Worm (Caenorhabditis elegans): ENCODE data around the gene C15H7.3.

Gene C15H7.3

DNA sequence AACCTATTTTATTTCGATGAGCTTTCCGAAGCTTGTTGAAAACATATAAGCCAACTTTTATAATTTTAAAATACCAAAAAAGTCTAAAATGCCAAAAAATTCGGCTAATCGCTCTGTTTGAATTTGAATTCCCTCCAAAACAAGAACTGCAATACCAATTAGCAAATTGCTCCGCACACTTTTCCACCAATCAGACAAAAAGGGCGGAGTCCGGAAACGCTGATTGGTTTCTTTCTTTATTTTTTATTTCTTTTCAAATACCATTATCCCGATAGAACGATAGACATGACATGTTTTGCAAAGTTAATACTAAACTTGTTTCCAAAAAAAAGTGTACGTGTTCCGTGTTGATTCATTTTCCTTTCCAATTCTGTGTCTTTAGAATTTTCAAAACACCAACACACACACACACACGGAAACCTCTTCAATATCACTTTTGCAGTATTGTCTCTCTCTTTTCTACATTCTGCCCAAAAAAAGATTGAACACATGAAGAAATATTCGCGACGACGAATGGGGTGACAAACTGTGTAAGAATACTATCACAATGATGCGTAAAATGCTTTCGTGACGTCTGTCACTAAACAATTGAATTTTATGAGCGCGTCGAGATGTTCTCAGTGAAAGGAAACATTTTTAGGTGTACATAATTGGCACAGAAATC, 34.0 kb downstream of the C15H7.3 start:
- TF ChIP-seq nhr-25 (tag; optimal IDR thresholded peaks at IDR 0.05) (peak; percentile 39), sem-4 (tag; optimal IDR thresholded peaks at IDR 0.05) (no peak), mdl-1 (tag; optimal IDR thresholded peaks at IDR 0.05) (no peak), fos-1 (tag; optimal IDR thresholded peaks at IDR 0.05) (peak; percentile 1), aly-2 (tag; optimal IDR thresholded peaks at IDR 0.05) (no peak), sma-9 (GFP tag; optimal IDR thresholded peaks at IDR 0.05) (peak; percentile 11), sma-9 (tag; optimal IDR thresholded peaks at IDR 0.05) (no peak)

DNA sequence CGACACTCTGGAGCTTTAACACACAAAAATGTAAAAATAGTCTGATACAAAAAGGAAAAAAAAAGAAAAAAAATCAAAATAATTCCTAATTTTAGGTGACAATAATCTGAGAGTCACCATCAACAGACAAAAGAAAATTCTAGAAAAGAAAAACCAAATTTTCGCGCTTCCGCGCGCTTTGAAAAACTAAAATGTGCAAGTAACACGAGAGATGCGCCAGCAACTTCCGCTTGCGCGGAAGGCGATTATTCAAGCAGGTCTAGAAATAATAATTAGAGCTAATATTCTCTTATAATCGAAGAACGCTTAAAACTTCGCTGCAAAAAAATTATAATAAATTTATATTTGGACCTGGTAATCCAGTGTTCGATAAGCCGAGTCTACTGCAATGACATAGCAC, 34.8 kb downstream of the C15H7.3 start:
- TF ChIP-seq dmd-4 (tag; optimal IDR thresholded peaks at IDR 0.05) (no peak), nhr-23 (tag; optimal IDR thresholded peaks at IDR 0.05) (no peak), unc-55 (GFP tag; optimal IDR thresholded peaks at IDR 0.05) (no peak), sma-9 (GFP tag; optimal IDR thresholded peaks at IDR 0.05) (no peak), sma-9 (tag; optimal IDR thresholded peaks at IDR 0.05) (no peak), crh-2 (tag; optimal IDR thresholded peaks at IDR 0.05) (no peak), unc-39 (tag; optimal IDR thresholded peaks at IDR 0.05) (no peak), ztf-1 (GFP tag; conservative IDR thresholded peaks at IDR 0.05) (no peak), nhr-10 (tag; optimal IDR thresholded peaks at IDR 0.05) (no peak), fos-1 (tag; optimal IDR thresholded peaks at IDR 0.05) (no peak), ceh-16 (tag; optimal IDR thresholded peaks at IDR 0.05) (no peak), elt-3 (tag; optimal IDR thresholded peaks at IDR 0.05) (no peak), ztf-11 (tag; optimal IDR thresholded peaks at IDR 0.05) (no peak), ztf-4 (tag; optimal IDR thresholded peaks at IDR 0.05) (no peak), lin-39 (tag; optimal IDR thresholded peaks at IDR 0.05) (no peak), ceh-82 (tag; optimal IDR thresholded peaks at IDR 0.05) (no peak)

DNA sequence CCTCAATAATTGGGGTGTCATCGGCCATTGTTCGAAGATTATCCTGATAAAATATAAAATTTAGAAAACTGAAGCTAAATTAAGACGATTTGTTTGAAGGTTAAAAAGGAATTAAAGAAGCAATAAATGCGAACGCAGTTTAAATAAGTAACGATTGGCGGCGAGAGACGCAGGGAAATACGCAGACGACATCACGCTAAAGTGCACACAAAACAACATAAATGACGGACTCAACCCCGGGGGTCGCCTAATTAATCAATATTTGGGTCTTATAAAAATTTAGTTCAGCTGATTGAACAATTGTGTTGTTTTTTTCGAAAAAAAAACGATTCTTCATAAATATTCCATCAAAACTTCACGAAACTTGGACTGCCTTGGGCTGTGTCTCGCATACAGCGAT, 35.3 kb downstream of the C15H7.3 start, which contains the start of gene hcp-3:
Gene hcp-3, minus strand, starts transcription at position 45 of the 400 bp plus-strand sequence.
- TF ChIP-seq zag-1 (tag; optimal IDR thresholded peaks at IDR 0.05) = no peak
- TF ChIP-seq ZK546.5 (tag; optimal IDR thresholded peaks at IDR 0.05) = no peak
- TF ChIP-seq ztf-1 (GFP tag; conservative IDR thresholded peaks at IDR 0.05) = no peak
- TF ChIP-seq nhr-12 (tag; optimal IDR thresholded peaks at IDR 0.05) = no peak
- no peak for TF ChIP-seq R02D3.7 (tag; optimal IDR thresholded peaks at IDR 0.05)
- TF ChIP-seq unc-55 (GFP tag; optimal IDR thresholded peaks at IDR 0.05) = peak; percentile 69
- no peak for TF ChIP-seq egl-27 (tag; optimal IDR thresholded peaks at IDR 0.05)
- TF ChIP-seq unc-39 (tag; optimal IDR thresholded peaks at IDR 0.05) = no peak
- no peak for TF ChIP-seq ama-1 (optimal IDR thresholded peaks at IDR 0.05)
- no peak for TF ChIP-seq alr-1 (tag; optimal IDR thresholded peaks at IDR 0.05)
- no peak for TF ChIP-seq ztf-11 (tag; optimal IDR thresholded peaks at IDR 0.05)
- no peak for TF ChIP-seq nhr-6 (tag; optimal IDR thresholded peaks at IDR 0.05)
- TF ChIP-seq mbf-1 (tag; optimal IDR thresholded peaks at IDR 0.05) = no peak
- no peak for TF ChIP-seq skn-1 (tag; optimal IDR thresholded peaks at IDR 0.05)
- no peak for TF ChIP-seq elt-1 (tag; optimal IDR thresholded peaks at IDR 0.05)
- peak; percentile 10 for TF ChIP-seq nhr-25 (tag; optimal IDR thresholded peaks at IDR 0.05)
- peak; percentile 14 for TF ChIP-seq sma-9 (GFP tag; optimal IDR thresholded peaks at IDR 0.05)
- no peak for TF ChIP-seq sma-9 (tag; optimal IDR thresholded peaks at IDR 0.05)
- TF ChIP-seq Y55F3AM.14 (GFP tag; optimal IDR thresholded peaks at IDR 0.05) = no peak
- no peak for TF ChIP-seq aly-2 (tag; optimal IDR thresholded peaks at IDR 0.05)
- TF ChIP-seq nhr-77 (tag; optimal IDR thresholded peaks at IDR 0.05) = no peak
- TF ChIP-seq ceh-16 (tag; optimal IDR thresholded peaks at IDR 0.05) = no peak
- TF ChIP-seq F13H6.1 (tag; optimal IDR thresholded peaks at IDR 0.05) = peak; percentile 26
- TF ChIP-seq lin-39 (tag; optimal IDR thresholded peaks at IDR 0.05) = no peak
- TF ChIP-seq nhr-21 (tag; optimal IDR thresholded peaks at IDR 0.05) = no peak
- peak; percentile 34 for TF ChIP-seq sma-3 (GFP tag; optimal IDR thresholded peaks at IDR 0.05)
- TF ChIP-seq mdl-1 (tag; optimal IDR thresholded peaks at IDR 0.05) = no peak
- no peak for TF ChIP-seq ceh-82 (tag; optimal IDR thresholded peaks at IDR 0.05)
- TF ChIP-seq ztf-4 (tag; optimal IDR thresholded peaks at IDR 0.05) = no peak
- TF ChIP-seq sem-4 (tag; optimal IDR thresholded peaks at IDR 0.05) = peak; percentile 2
- no peak for TF ChIP-seq nhr-11 (tag; optimal IDR thresholded peaks at IDR 0.05)
- peak; percentile 59 for TF ChIP-seq crh-2 (tag; optimal IDR thresholded peaks at IDR 0.05)
- no peak for TF ChIP-seq nhr-237 (tag; optimal IDR thresholded peaks at IDR 0.05)
- TF ChIP-seq snpc-4 (tag; optimal IDR thresholded peaks at IDR 0.05) = no peak
- TF ChIP-seq nhr-10 (tag; optimal IDR thresholded peaks at IDR 0.05) = no peak
- peak in 1 of 2 experiments; percentile 66 for TF ChIP-seq lsy-2 (tag; optimal IDR thresholded peaks at IDR 0.05)
- TF ChIP-seq elt-3 (tag; optimal IDR thresholded peaks at IDR 0.05) = no peak
- TF ChIP-seq nhr-23 (tag; optimal IDR thresholded peaks at IDR 0.05) = no peak
- no peak for TF ChIP-seq unc-62 (GFP tag; optimal IDR thresholded peaks at IDR 0.05)
- TF ChIP-seq blmp-1 (tag; optimal IDR thresholded peaks at IDR 0.05; ENCODE audit: insufficient read depth) = no peak
- no peak for TF ChIP-seq lin-11 (tag; optimal IDR thresholded peaks at IDR 0.05)
- no peak for TF ChIP-seq mab-5 (tag; optimal IDR thresholded peaks at IDR 0.05)
- no peak for TF ChIP-seq dmd-4 (tag; optimal IDR thresholded peaks at IDR 0.05)
- TF ChIP-seq nhr-129 (tag; optimal IDR thresholded peaks at IDR 0.05) = peak; percentile 42
- TF ChIP-seq gmeb-1 (tag; optimal IDR thresholded peaks at IDR 0.05) = peak; percentile 77
- TF ChIP-seq peb-1 (tag; optimal IDR thresholded peaks at IDR 0.05) = no peak
- TF ChIP-seq lin-13 (GFP tag; optimal IDR thresholded peaks at IDR 0.05) = no peak

Data from whole organism, L2 larva.